Fruit fly (Drosophila melanogaster): ENCODE measurements around the gene IPIP.

DNA sequence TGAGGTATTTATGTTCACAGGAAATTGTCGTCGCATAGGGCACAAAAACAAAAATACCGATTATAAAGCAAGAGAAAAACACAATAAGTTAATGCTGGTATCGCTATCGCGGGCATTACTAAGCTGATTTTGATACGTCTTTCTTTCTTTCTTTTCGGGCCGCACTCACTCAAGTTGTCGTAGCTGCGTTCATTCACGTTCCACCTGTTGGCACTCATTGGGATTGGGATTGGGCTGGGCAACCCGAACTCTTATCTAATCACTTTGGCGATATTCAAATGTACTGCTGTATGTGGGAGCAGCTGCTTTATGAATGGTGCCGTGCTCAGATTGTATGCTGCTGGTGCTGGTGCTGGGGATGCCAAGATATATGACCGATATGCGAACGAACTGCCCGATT is 36.9 kb downstream of the IPIP start:
- TF ChIP-seq usp (GFP tag; optimal IDR thresholded peaks at IDR 0.05) (no peak), woc (GFP tag; optimal IDR thresholded peaks at IDR 0.05) (no peak), Dif (GFP tag; optimal IDR thresholded peaks at IDR 0.05; ENCODE audit: partially characterized antibody) (no peak), Hr78 (GFP tag; optimal IDR thresholded peaks at IDR 0.05) (no peak), dmrt93B (GFP tag; optimal IDR thresholded peaks at IDR 0.05) (no peak), N (GFP tag; optimal IDR thresholded peaks at IDR 0.05) (no peak), CG32264 (GFP tag; optimal IDR thresholded peaks at IDR 0.05) (no peak), h (GFP tag; optimal IDR thresholded peaks at IDR 0.05) (peak; percentile 9), foxo (GFP tag; optimal IDR thresholded peaks at IDR 0.05) (no peak), Hr83 (GFP tag; optimal IDR thresholded peaks at IDR 0.05; ENCODE audit: poor library complexity, severe bottlenecking) (peak; percentile 3)
